Worm (Caenorhabditis elegans): ENCODE measurements around the gene C27F2.6.

- no peak for TF ChIP-seq mdl-1 (tag; optimal IDR thresholded peaks at IDR 0.05)
- no peak for TF ChIP-seq ZK546.5 (tag; optimal IDR thresholded peaks at IDR 0.05)
- no peak for TF ChIP-seq snpc-4 (tag; optimal IDR thresholded peaks at IDR 0.05)
- TF ChIP-seq duxl-1 (tag; optimal IDR thresholded peaks at IDR 0.05; ENCODE audit: poor library complexity): no peak
- TF ChIP-seq saeg-2 (GFP tag; IDR thresholded peaks at IDR 0.05): no peak
Observed at ce11 chrIII:5027219-5027618, 47.0 kb upstream of the C27F2.6 start.
